Fruit fly (Drosophila melanogaster) whole organism, prepupa: ENCODE measurements around the gene CG5445.
A peak's percentile ranks its signal among the peaks of the same experiment; 100 is the strongest.

ENCODE experiments used
- Blimp-1 ChIP-seq: fragments of 200-800 bp; sonication (Bioruptor generic); optimal IDR thresholded peaks from 3 replicates; lab custom pipeline; 2017; ENCODE audit warnings: missing biosample characterization, missing genetic modification characterization, mild to moderate bottlenecking, moderate library complexity, missing genetic modification reagents
- CG10631 ChIP-seq: fragments of 200-800 bp; sonication (Bioruptor generic); optimal IDR thresholded peaks from 2 replicates; lab custom pipeline; 2016; ENCODE audit warnings: missing biosample characterization, missing genetic modification characterization
- CG10669 ChIP-seq: fragments of 200-800 bp; sonication (Bioruptor generic); optimal IDR thresholded peaks from 3 replicates; lab custom pipeline; 2018; ENCODE audit warnings: missing biosample characterization, mild to moderate bottlenecking, missing genetic modification characterization, moderate library complexity
- CG11294 ChIP-seq: fragments of 200-800 bp; sonication (Bioruptor generic); IDR thresholded peaks from 2 replicates; pipeline ENCODE4 v1.3.6; 2022; ENCODE audit warnings: missing biosample characterization, missing genetic modification characterization
- CG11902 ChIP-seq: fragments of 200-800 bp; sonication (Bioruptor generic); optimal IDR thresholded peaks from 3 replicates; lab custom pipeline; 2016; ENCODE audit warnings: missing biosample characterization, missing genetic modification characterization
- CG15336 ChIP-seq: fragments of 200-800 bp; sonication (Bioruptor generic); IDR thresholded peaks from 2 replicates; pipeline ENCODE4 v1.3.6; 2022; ENCODE audit warnings: missing biosample characterization, missing genetic modification characterization
- CG1621 ChIP-seq: fragments of 200-800 bp; sonication (Bioruptor generic); optimal IDR thresholded peaks from 3 replicates; lab custom pipeline; 2018; ENCODE audit warnings: missing biosample characterization, mild to moderate bottlenecking, missing genetic modification characterization
- CG3032 ChIP-seq: fragments of 200-800 bp; optimal IDR thresholded peaks from 2 replicates; lab custom pipeline; 2019; ENCODE audit warnings: missing biosample characterization, mild to moderate bottlenecking, missing genetic modification characterization, moderate library complexity
- CG32006 ChIP-seq: fragments of 200-800 bp; sonication (Bioruptor generic); optimal IDR thresholded peaks from 3 replicates; lab custom pipeline; 2017; ENCODE audit warnings: missing biosample characterization, mild to moderate bottlenecking, missing genetic modification characterization
- CG34406 ChIP-seq: fragments of 200-800 bp; sonication (Bioruptor generic); optimal IDR thresholded peaks from 3 replicates; lab custom pipeline; 2016; ENCODE audit warnings: missing biosample characterization, missing genetic modification characterization
- CG3919 ChIP-seq: fragments of 200-800 bp; sonication (Bioruptor generic); optimal IDR thresholded peaks from 3 replicates; lab custom pipeline; 2016; ENCODE audit warnings: missing biosample characterization, missing genetic modification characterization
- CG4318 ChIP-seq: fragments of 200-800 bp; sonication (Bioruptor generic); optimal IDR thresholded peaks from 3 replicates; lab custom pipeline; 2017; ENCODE audit warnings: missing biosample characterization, mild to moderate bottlenecking, missing genetic modification characterization
- CG6163 ChIP-seq: fragments of 200-800 bp; sonication (Bioruptor generic); IDR thresholded peaks from 3 replicates; pipeline ENCODE4 v1.3.6; 2022; ENCODE audit warnings: missing biosample characterization, missing genetic modification characterization
- CG6276 ChIP-seq: fragments of 200-800 bp; sonication (Bioruptor generic); optimal IDR thresholded peaks from 2 replicates; lab custom pipeline; 2017; ENCODE audit warnings: missing biosample characterization, mild to moderate bottlenecking, missing genetic modification characterization
- CG6792 ChIP-seq: fragments of 200-800 bp; sonication (Bioruptor generic); optimal IDR thresholded peaks from 3 replicates; lab custom pipeline; 2016; ENCODE audit warnings: missing biosample characterization, missing genetic modification characterization
- CG6808 ChIP-seq: fragments of 200-800 bp; sonication (Bioruptor generic); optimal IDR thresholded peaks from 3 replicates; lab custom pipeline; 2017; ENCODE audit warnings: missing biosample characterization, missing genetic modification characterization, mild to moderate bottlenecking, moderate library complexity, missing genetic modification reagents
- CG6854 ChIP-seq: fragments of 200-800 bp; sonication (Bioruptor generic); optimal IDR thresholded peaks from 2 replicates; lab custom pipeline; 2017; ENCODE audit warnings: missing biosample characterization, mild to moderate bottlenecking, missing genetic modification characterization
- CG7368 ChIP-seq: fragments of 200-800 bp; sonication (Bioruptor generic); optimal IDR thresholded peaks from 3 replicates; lab custom pipeline; 2016; ENCODE audit warnings: missing biosample characterization, missing genetic modification characterization
- CG8119 ChIP-seq: fragments of 200-800 bp; sonication (Bioruptor generic); IDR thresholded peaks from 3 replicates; pipeline ENCODE4 v1.3.6; 2022; ENCODE audit warnings: missing biosample characterization, missing genetic modification characterization
- CG8319 ChIP-seq: fragments of 200-800 bp; sonication (Bioruptor generic); optimal IDR thresholded peaks from 3 replicates; lab custom pipeline; 2016; ENCODE audit warnings: missing biosample characterization, missing genetic modification characterization
- CG8632 ChIP-seq: fragments of 200-800 bp; sonication (Bioruptor generic); optimal IDR thresholded peaks from 3 replicates; lab custom pipeline; 2016; ENCODE audit warnings: missing biosample characterization, missing genetic modification characterization
- CG9139 ChIP-seq: fragments of 200-800 bp; sonication (Bioruptor generic); optimal IDR thresholded peaks from 3 replicates; lab custom pipeline; 2017; ENCODE audit warnings: missing biosample characterization, mild to moderate bottlenecking, missing genetic modification characterization
- Eip75B ChIP-seq: fragments of 200-800 bp; sonication (Bioruptor generic); optimal IDR thresholded peaks from 3 replicates; lab custom pipeline; 2016; ENCODE audit warnings: missing biosample characterization, missing genetic modification characterization
- Eip78C ChIP-seq: fragments of 200-800 bp; sonication (Bioruptor generic); peaks from one replicate; lab custom pipeline; 2016; ENCODE audit warnings: missing biosample characterization, missing genetic modification characterization
- Ets21C ChIP-seq: fragments of 200-800 bp; sonication (Bioruptor generic); optimal IDR thresholded peaks from 3 replicates; lab custom pipeline; 2016; ENCODE audit warnings: missing biosample characterization, missing genetic modification characterization
- Ets96B ChIP-seq: fragments of 200-800 bp; optimal IDR thresholded peaks from 2 replicates; lab custom pipeline; 2019; ENCODE audit warnings: missing biosample characterization, mild to moderate bottlenecking, missing genetic modification characterization, moderate library complexity
- Hr39 ChIP-seq: fragments of 200-800 bp; sonication (Bioruptor generic); optimal IDR thresholded peaks from 2 replicates; lab custom pipeline; 2016; ENCODE audit warnings: missing biosample characterization, missing genetic modification characterization
- Lpt ChIP-seq: fragments of 200-800 bp; sonication (Bioruptor generic); optimal IDR thresholded peaks from 3 replicates; lab custom pipeline; 2016; ENCODE audit warnings: missing biosample characterization, missing genetic modification characterization
- Met ChIP-seq: fragments of 200-800 bp; sonication (Bioruptor generic); optimal IDR thresholded peaks from 3 replicates; lab custom pipeline; 2016; ENCODE audit warnings: missing biosample characterization, missing genetic modification characterization
- Smox ChIP-seq: fragments of 200-800 bp; sonication (Bioruptor generic); optimal IDR thresholded peaks from 3 replicates; lab custom pipeline; 2016; ENCODE audit warnings: missing biosample characterization, missing genetic modification characterization
- Sox102F ChIP-seq: fragments of 200-800 bp; sonication (Bioruptor generic); optimal IDR thresholded peaks from 2 replicates; lab custom pipeline; 2016; ENCODE audit warnings: missing biosample characterization, mild to moderate bottlenecking, missing genetic modification characterization
- Sox15 ChIP-seq: fragments of 200-800 bp; sonication (Bioruptor generic); optimal IDR thresholded peaks from 3 replicates; lab custom pipeline; 2016; ENCODE audit warnings: missing biosample characterization, missing genetic modification characterization
- achi ChIP-seq: fragments of 200-800 bp; sonication (Bioruptor generic); optimal IDR thresholded peaks from 3 replicates; lab custom pipeline; 2016; ENCODE audit warnings: missing biosample characterization, missing genetic modification characterization
- acj6 ChIP-seq: fragments of 200-800 bp; sonication (Bioruptor generic); optimal IDR thresholded peaks from 3 replicates; lab custom pipeline; 2016; ENCODE audit warnings: missing biosample characterization, missing genetic modification characterization
- dac ChIP-seq: fragments of 200-800 bp; sonication (Bioruptor generic); optimal IDR thresholded peaks from 2 replicates; lab custom pipeline; 2017; ENCODE audit warnings: missing biosample characterization, mild to moderate bottlenecking, missing genetic modification characterization
- dsx ChIP-seq: fragments of 200-800 bp; optimal IDR thresholded peaks from 3 replicates; lab custom pipeline; 2019; ENCODE audit warnings: missing biosample characterization, mild to moderate bottlenecking, missing genetic modification characterization, moderate library complexity; ENCODE audit not compliant: poor library complexity, severe bottlenecking
- eg ChIP-seq: fragments of 200-800 bp; sonication (Bioruptor generic); IDR thresholded peaks from 3 replicates; pipeline ENCODE4 v1.3.6; 2022; ENCODE audit warnings: missing biosample characterization, missing genetic modification characterization
- fd59A ChIP-seq: fragments of 200-800 bp; sonication (Bioruptor generic); optimal IDR thresholded peaks from 2 replicates; lab custom pipeline; 2017; ENCODE audit warnings: missing biosample characterization, mild to moderate bottlenecking, missing genetic modification characterization, missing genetic modification reagents
- fd85E ChIP-seq: fragments of 200-800 bp; sonication (Bioruptor generic); optimal IDR thresholded peaks from 3 replicates; lab custom pipeline; 2016; ENCODE audit warnings: missing biosample characterization, missing genetic modification characterization
- fkh ChIP-seq: fragments of 200-800 bp; sonication (Bioruptor generic); optimal IDR thresholded peaks from 3 replicates; lab custom pipeline; 2017; ENCODE audit warnings: missing biosample characterization, mild to moderate bottlenecking, missing genetic modification characterization, moderate library complexity
- lz ChIP-seq: fragments of 200-800 bp; sonication (Bioruptor generic); optimal IDR thresholded peaks from 3 replicates; lab custom pipeline; 2016; ENCODE audit warnings: missing biosample characterization, missing genetic modification characterization
- net ChIP-seq: fragments of 200-800 bp; sonication (Bioruptor generic); optimal IDR thresholded peaks from 3 replicates; lab custom pipeline; 2016; ENCODE audit warnings: missing biosample characterization, missing genetic modification characterization
- pdm3 ChIP-seq: fragments of 200-800 bp; sonication (Bioruptor generic); optimal IDR thresholded peaks from 3 replicates; lab custom pipeline; 2016; ENCODE audit warnings: missing biosample characterization, missing genetic modification characterization
- salr ChIP-seq, 2 experiments: fragments of 200-800 bp; sonication (Bioruptor generic); optimal IDR thresholded peaks; 3 replicates each; lab custom pipeline; 2016 to 2018; ENCODE audit warnings: missing biosample characterization in 2 of 2, missing genetic modification characterization in 2 of 2, mild to moderate bottlenecking in 1 of 2
- spab ChIP-seq: fragments of 200-800 bp; sonication (Bioruptor generic); optimal IDR thresholded peaks from 2 replicates; lab custom pipeline; 2017; ENCODE audit warnings: missing biosample characterization, mild to moderate bottlenecking, missing genetic modification characterization, missing genetic modification reagents
- ss ChIP-seq, 2 experiments: fragments of 200-800 bp; sonication (Bioruptor generic); optimal IDR thresholded peaks; 2 replicates in 1 of 2; 3 replicates in 1 of 2; lab custom pipeline; 2017 to 2018; ENCODE audit warnings: mild to moderate bottlenecking in 2 of 2, missing biosample characterization in 2 of 2, missing genetic modification characterization in 2 of 2, moderate library complexity in 1 of 2
- svp ChIP-seq: fragments of 200-800 bp; sonication (Bioruptor generic); peaks from one replicate; lab custom pipeline; 2016; ENCODE audit warnings: missing biosample characterization, missing genetic modification characterization
- vri ChIP-seq: fragments of 200-800 bp; sonication (Bioruptor generic); optimal IDR thresholded peaks from 3 replicates; lab custom pipeline; 2016; ENCODE audit warnings: missing biosample characterization, mild to moderate bottlenecking, missing genetic modification characterization

CG5445 gene

DNA sequence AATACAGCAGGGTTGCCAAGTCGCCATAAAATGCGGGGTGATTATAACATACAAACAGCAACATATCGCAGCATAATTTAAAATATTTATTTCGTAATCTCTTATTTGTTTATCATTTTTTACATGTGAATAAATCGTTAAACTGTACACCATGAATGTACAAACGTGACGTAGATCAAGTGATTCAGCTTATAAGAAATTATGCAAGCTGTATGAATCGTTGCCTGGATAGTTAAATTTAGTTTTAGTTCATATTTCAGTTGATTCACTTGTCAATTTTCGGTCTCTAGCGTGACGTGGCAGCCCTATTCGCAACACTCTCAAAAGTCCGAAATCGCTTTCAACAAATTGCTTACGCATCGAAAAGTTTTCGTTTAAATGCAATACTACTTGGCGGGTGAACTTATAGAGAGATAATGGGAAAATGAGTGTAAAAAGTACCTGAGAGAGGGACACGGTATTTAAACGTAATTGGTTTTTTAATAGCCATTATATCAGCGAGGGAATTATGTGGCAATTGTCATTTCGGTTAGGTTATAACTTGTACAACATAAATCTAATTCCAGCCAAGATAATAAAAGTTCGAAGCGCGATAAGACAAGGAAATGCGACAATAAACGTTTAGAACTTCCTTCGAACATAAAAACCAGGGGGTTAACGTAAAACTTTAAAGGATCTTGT, 9.9 kb downstream of the CG5445 start (continued):
- TF ChIP-seq Hr39 (GFP tag; lab: Kevin White, UChicago) (peak; percentile 71), dsx (GFP tag; lab: Kevin White, UChicago) (peak; percentile 16), ss (GFP tag; optimal IDR thresholded peaks at IDR 0.05; lab: Kevin White, UChicago) (peak in 1 of 2 experiments; percentile 15), CG32006 (GFP tag; lab: Kevin White, UChicago) (no peak), Eip75B (GFP tag; lab: Kevin White, UChicago) (peak; percentile 69), Eip78C (GFP tag; lab: Kevin White, UChicago) (peak; percentile 91), Sox102F (peak; percentile 73), acj6 (GFP tag; lab: Kevin White, UChicago) (peak; percentile 67), Smox (GFP tag; lab: Kevin White, UChicago) (peak; percentile 79)

DNA sequence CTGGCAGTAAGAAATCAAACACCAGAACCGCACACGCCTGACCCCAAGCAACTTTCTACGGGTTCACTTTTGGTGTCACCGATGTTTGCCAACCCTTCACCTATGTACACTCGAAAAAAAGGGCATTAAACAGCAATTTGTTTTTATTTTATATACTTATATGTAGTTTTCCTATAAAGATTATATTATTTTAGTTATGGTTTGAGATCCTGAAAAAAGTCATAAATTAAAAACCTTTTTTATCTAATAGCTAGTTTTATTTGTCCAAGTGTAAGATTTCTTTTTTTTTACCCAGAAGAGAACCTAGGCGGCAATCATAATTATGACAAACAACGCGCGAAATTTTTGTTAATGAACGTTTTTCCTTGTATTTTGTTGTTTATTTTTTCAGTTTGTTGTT, 11.1 kb downstream of the CG5445 start:
- no peak for TF ChIP-seq fd59A (GFP tag; lab: Kevin White, UChicago)
- TF ChIP-seq vri (GFP tag; lab: Kevin White, UChicago): no peak
- TF ChIP-seq CG8319 (GFP tag; lab: Kevin White, UChicago): no peak
- no peak for TF ChIP-seq CG11294 (GFP tag; lab: Robert Waterston, UW)
- peak; percentile 3 for TF ChIP-seq CG6792 (GFP tag; lab: Kevin White, UChicago)
- peak; percentile 24 for TF ChIP-seq acj6 (GFP tag; lab: Kevin White, UChicago)
- no peak for TF ChIP-seq fd85E
- TF ChIP-seq Sox15 (GFP tag; lab: Kevin White, UChicago): no peak
- no peak for TF ChIP-seq CG8119 (GFP tag; lab: Robert Waterston, UW)
- no peak for TF ChIP-seq Blimp-1 (GFP tag; lab: Kevin White, UChicago)
- TF ChIP-seq CG11902: no peak
- TF ChIP-seq CG8632: no peak
- TF ChIP-seq Sox102F: no peak
- peak; percentile 36 for TF ChIP-seq CG34406
- TF ChIP-seq CG9139 (GFP tag; lab: Kevin White, UChicago): no peak
- TF ChIP-seq spab (GFP tag; lab: Kevin White, UChicago): no peak
- TF ChIP-seq salr (GFP tag; optimal IDR thresholded peaks at IDR 0.05; lab: Kevin White, UChicago): peak in 1 of 2 experiments; percentile 10
- peak; percentile 31 for TF ChIP-seq CG3919
- TF ChIP-seq pdm3 (GFP tag; lab: Kevin White, UChicago): peak; percentile 4
- TF ChIP-seq Hr39 (GFP tag; lab: Kevin White, UChicago): no peak
- TF ChIP-seq Smox (GFP tag; lab: Kevin White, UChicago): no peak
- no peak for TF ChIP-seq svp
- TF ChIP-seq CG6163: peak; percentile 21; the same call in 1 of the 3 replicates
- no peak for TF ChIP-seq CG6276 (GFP tag; lab: Kevin White, UChicago)
- TF ChIP-seq CG15336 (GFP tag; lab: Robert Waterston, UW): peak; percentile 38; the same call in 1 of the 2 replicates
- peak; percentile 52; the same call in 1 of the 3 replicates for TF ChIP-seq eg (GFP tag; lab: Robert Waterston, UW)
- peak; percentile 9 for TF ChIP-seq achi (GFP tag; lab: Kevin White, UChicago)
- peak; percentile 30 for TF ChIP-seq CG3032 (tag; lab: Kevin White, UChicago)
- peak; percentile 8 for TF ChIP-seq CG10669 (GFP tag; lab: Kevin White, UChicago)
- TF ChIP-seq CG6854 (GFP tag; lab: Kevin White, UChicago): no peak
- no peak for TF ChIP-seq net (GFP tag; lab: Kevin White, UChicago)
- peak; percentile 30 for TF ChIP-seq fkh (GFP tag; lab: Kevin White, UChicago)
- no peak for TF ChIP-seq CG4318 (GFP tag; lab: Kevin White, UChicago)
- TF ChIP-seq Met: no peak
- no peak for TF ChIP-seq dac (GFP tag; lab: Kevin White, UChicago)
- peak; percentile 25 for TF ChIP-seq CG32006 (GFP tag; lab: Kevin White, UChicago)
- no peak for TF ChIP-seq lz (GFP tag; lab: Kevin White, UChicago)
- peak; percentile 15 for TF ChIP-seq Ets96B
- no peak for TF ChIP-seq ss (GFP tag; optimal IDR thresholded peaks at IDR 0.05; lab: Kevin White, UChicago)
- TF ChIP-seq CG1621: no peak
- TF ChIP-seq Ets21C (GFP tag; lab: Kevin White, UChicago): no peak
- no peak for TF ChIP-seq Lpt
- no peak for TF ChIP-seq CG10631 (GFP tag; lab: Kevin White, UChicago)
- no peak for TF ChIP-seq CG7368 (GFP tag; lab: Kevin White, UChicago)
- TF ChIP-seq CG6808: no peak
